Fruit fly (Drosophila melanogaster): ENCODE results near the gene CIA30.

CIA30 gene

dm6 chr3R:29736678-29737093 is at the start of gene CIA30, which contains the start of gene CG7601:
CIA30 (plus strand) TSS chr3R:29736965.
CG7601 (minus strand) TSS chr3R:29736745.
- TF ChIP-seq pan (optimal IDR thresholded peaks at IDR 0.05) (no peak), Dll (optimal IDR thresholded peaks at IDR 0.05) (no peak)

- TF ChIP-seq EcR (GFP tag; optimal IDR thresholded peaks at IDR 0.05) (no peak), CG8478 (optimal IDR thresholded peaks at IDR 0.05) (no peak), usp (GFP tag; optimal IDR thresholded peaks at IDR 0.05) (no peak), Dll (optimal IDR thresholded peaks at IDR 0.05) (no peak), psq (optimal IDR thresholded peaks at IDR 0.05) (no peak), pan (optimal IDR thresholded peaks at IDR 0.05) (no peak)
Measured at dm6 chr3R:29689211-29689610, 47.6 kb upstream of the CIA30 start, which contains the start of gene Obp99c. Obp99c (minus strand) TSS chr3R:29689311.

dm6 chr3R:29689833-29690538 is 46.8 kb upstream of the CIA30 start:
- TF ChIP-seq EcR (GFP tag; optimal IDR thresholded peaks at IDR 0.05), result no peak
- no peak for TF ChIP-seq psq (optimal IDR thresholded peaks at IDR 0.05)
- TF ChIP-seq usp (GFP tag; optimal IDR thresholded peaks at IDR 0.05), result no peak
- no peak for TF ChIP-seq CG8478 (optimal IDR thresholded peaks at IDR 0.05)
- no peak for TF ChIP-seq pan (optimal IDR thresholded peaks at IDR 0.05)
- TF ChIP-seq Dll (optimal IDR thresholded peaks at IDR 0.05), result no peak

- TF ChIP-seq Dll (optimal IDR thresholded peaks at IDR 0.05), result no peak
Measured at dm6 chr3R:29690539-29690852, 46.3 kb upstream of the CIA30 start.

- TF ChIP-seq CG8478 (optimal IDR thresholded peaks at IDR 0.05) (no peak), Dll (optimal IDR thresholded peaks at IDR 0.05) (no peak), EcR (GFP tag; optimal IDR thresholded peaks at IDR 0.05) (no peak), pan (optimal IDR thresholded peaks at IDR 0.05) (no peak), usp (GFP tag; optimal IDR thresholded peaks at IDR 0.05) (no peak), psq (optimal IDR thresholded peaks at IDR 0.05) (no peak)
Measured at dm6 chr3R:29690960-29691527, 45.7 kb upstream of the CIA30 start.

dm6 chr3R:29692009-29692641 is 44.6 kb upstream of the CIA30 start, which contains the start of gene dmrt99B:
dmrt99B (plus strand) TSS chr3R:29692591.
- no peak for TF ChIP-seq CG8478 (optimal IDR thresholded peaks at IDR 0.05)
- TF ChIP-seq psq (optimal IDR thresholded peaks at IDR 0.05), result no peak
- no peak for TF ChIP-seq Dll (optimal IDR thresholded peaks at IDR 0.05)
- TF ChIP-seq pan (optimal IDR thresholded peaks at IDR 0.05), result no peak
- TF ChIP-seq EcR (GFP tag; optimal IDR thresholded peaks at IDR 0.05), result no peak
- no peak for TF ChIP-seq usp (GFP tag; optimal IDR thresholded peaks at IDR 0.05)

- TF ChIP-seq usp (GFP tag; optimal IDR thresholded peaks at IDR 0.05) (no peak), EcR (GFP tag; optimal IDR thresholded peaks at IDR 0.05) (no peak), psq (optimal IDR thresholded peaks at IDR 0.05) (no peak), pan (optimal IDR thresholded peaks at IDR 0.05) (no peak), CG8478 (optimal IDR thresholded peaks at IDR 0.05) (no peak), Dll (optimal IDR thresholded peaks at IDR 0.05) (no peak)
Measured at dm6 chr3R:29695744-29696143, 41.0 kb upstream of the CIA30 start.

dm6 chr3R:29696359-29696758 is 40.4 kb upstream of the CIA30 start:
- TF ChIP-seq EcR (GFP tag; optimal IDR thresholded peaks at IDR 0.05) (no peak), pan (optimal IDR thresholded peaks at IDR 0.05) (no peak)

dm6 chr3R:29697841-29698240 is 38.9 kb upstream of the CIA30 start:
- no peak for TF ChIP-seq CG8478 (optimal IDR thresholded peaks at IDR 0.05)
- no peak for TF ChIP-seq usp (GFP tag; optimal IDR thresholded peaks at IDR 0.05)
- TF ChIP-seq pan (optimal IDR thresholded peaks at IDR 0.05), result no peak
- no peak for TF ChIP-seq psq (optimal IDR thresholded peaks at IDR 0.05)
- no peak for TF ChIP-seq EcR (GFP tag; optimal IDR thresholded peaks at IDR 0.05)
- TF ChIP-seq Dll (optimal IDR thresholded peaks at IDR 0.05), result no peak

- TF ChIP-seq EcR (GFP tag; optimal IDR thresholded peaks at IDR 0.05) (no peak), pan (optimal IDR thresholded peaks at IDR 0.05) (no peak), psq (optimal IDR thresholded peaks at IDR 0.05) (no peak), usp (GFP tag; optimal IDR thresholded peaks at IDR 0.05) (no peak), CG8478 (optimal IDR thresholded peaks at IDR 0.05) (no peak), Dll (optimal IDR thresholded peaks at IDR 0.05) (no peak)
Measured at dm6 chr3R:29699220-29699619, 37.5 kb upstream of the CIA30 start.

- no peak for TF ChIP-seq psq (optimal IDR thresholded peaks at IDR 0.05)
- no peak for TF ChIP-seq CG8478 (optimal IDR thresholded peaks at IDR 0.05)
- TF ChIP-seq usp (GFP tag; optimal IDR thresholded peaks at IDR 0.05), result no peak
- TF ChIP-seq EcR (GFP tag; optimal IDR thresholded peaks at IDR 0.05), result no peak
Measured at dm6 chr3R:29701739-29702138, 35.0 kb upstream of the CIA30 start.

- TF ChIP-seq CG8478 (optimal IDR thresholded peaks at IDR 0.05), result no peak
- no peak for TF ChIP-seq psq (optimal IDR thresholded peaks at IDR 0.05)
- no peak for TF ChIP-seq usp (GFP tag; optimal IDR thresholded peaks at IDR 0.05)
- no peak for TF ChIP-seq Dll (optimal IDR thresholded peaks at IDR 0.05)
- TF ChIP-seq EcR (GFP tag; optimal IDR thresholded peaks at IDR 0.05), result no peak
- TF ChIP-seq pan (optimal IDR thresholded peaks at IDR 0.05), result no peak
Measured at dm6 chr3R:29704557-29704956, 32.2 kb upstream of the CIA30 start.

Data from whole organism.